Fruit fly (Drosophila melanogaster): ENCODE data around the gene Ir7c.
A peak's percentile ranks its signal among the peaks of the same experiment; 100 is the strongest.

Ir7c gene

dm6 chrX:7874094-7874493 lies at the start of gene Ir7c:
TSS of gene Ir7c (plus strand) at chrX:7874394.
- no peak for TF ChIP-seq mirr (GFP tag; optimal IDR thresholded peaks at IDR 0.05)
- no peak for TF ChIP-seq CG8478 (optimal IDR thresholded peaks at IDR 0.05)
- TF ChIP-seq rib (GFP tag; IDR thresholded peaks at IDR 0.05), result no peak
- no peak for TF ChIP-seq CG17612 (GFP tag; IDR thresholded peaks at IDR 0.05)
- TF ChIP-seq ato (GFP tag; IDR thresholded peaks at IDR 0.05; ENCODE audit: partially characterized antibody), result no peak
- TF ChIP-seq Asciz (GFP tag; optimal IDR thresholded peaks at IDR 0.05), result no peak
- no peak for TF ChIP-seq tna (GFP tag; IDR thresholded peaks at IDR 0.05; ENCODE audit: partially characterized antibody)
- no peak for TF ChIP-seq onecut (GFP tag; IDR thresholded peaks at IDR 0.05)
- TF ChIP-seq pan (optimal IDR thresholded peaks at IDR 0.05), result no peak
- no peak for TF ChIP-seq pan (GFP tag; optimal IDR thresholded peaks at IDR 0.05 in 1 of 2, IDR thresholded peaks at IDR 0.05 in 1 of 2)

- TF ChIP-seq MBD-R2 (GFP tag; IDR thresholded peaks at IDR 0.05), result no peak
- peak; percentile 84 for TF ChIP-seq Deaf1 (tag; optimal IDR thresholded peaks at IDR 0.05)
- TF ChIP-seq Hey (tag; optimal IDR thresholded peaks at IDR 0.05), result peak; percentile 34
- no peak for TF ChIP-seq dysf (GFP tag; IDR thresholded peaks at IDR 0.05)
- peak; percentile 42 for TF ChIP-seq Nf-YB (GFP tag; optimal IDR thresholded peaks at IDR 0.05)
- no peak for TF ChIP-seq Taf1 (GFP tag; IDR thresholded peaks at IDR 0.05)
- TF ChIP-seq E2f1 (GFP tag; IDR thresholded peaks at IDR 0.05), result no peak
- TF ChIP-seq sqz (GFP tag; optimal IDR thresholded peaks at IDR 0.05), result no peak
- TF ChIP-seq Nf-YC (tag; optimal IDR thresholded peaks at IDR 0.05), result peak; percentile 71
- no peak for TF ChIP-seq CG9609 (GFP tag; optimal IDR thresholded peaks at IDR 0.05)
- no peak for TF ChIP-seq Hmx (GFP tag; optimal IDR thresholded peaks at IDR 0.05)
- no peak for TF ChIP-seq CG12104 (GFP tag; optimal IDR thresholded peaks at IDR 0.05)
- TF ChIP-seq Scr (GFP tag; IDR thresholded peaks at IDR 0.05; ENCODE audit: partially characterized antibody), result no peak
- no peak for TF ChIP-seq sens (GFP tag)
- no peak for TF ChIP-seq CG4854 (GFP tag; optimal IDR thresholded peaks at IDR 0.05)
- TF ChIP-seq twi (tag; optimal IDR thresholded peaks at IDR 0.05), result no peak
- no peak for TF ChIP-seq CG10431 (GFP tag; optimal IDR thresholded peaks at IDR 0.05)
- TF ChIP-seq ewg (GFP tag; optimal IDR thresholded peaks at IDR 0.05), result peak; percentile 37
- no peak for TF ChIP-seq CG2712 (tag; optimal IDR thresholded peaks at IDR 0.05)
- no peak for TF ChIP-seq E2f2 (GFP tag; IDR thresholded peaks at IDR 0.05)
- TF ChIP-seq CG8944 (GFP tag; optimal IDR thresholded peaks at IDR 0.05), result no peak
- TF ChIP-seq abd-A (tag; optimal IDR thresholded peaks at IDR 0.05), result peak; percentile 69
- no peak for TF ChIP-seq ATbp (GFP tag; optimal IDR thresholded peaks at IDR 0.05)
- TF ChIP-seq kah (GFP tag; optimal IDR thresholded peaks at IDR 0.05), result no peak
Measured at dm6 chrX:7825310-7825709, 48.9 kb upstream of the Ir7c start.

- TF ChIP-seq Deaf1 (tag; optimal IDR thresholded peaks at IDR 0.05) (peak; percentile 89), ewg (GFP tag; optimal IDR thresholded peaks at IDR 0.05) (peak; percentile 0), trem (tag; optimal IDR thresholded peaks at IDR 0.05) (no peak)
Measured at dm6 chrX:7825897-7826296, 48.3 kb upstream of the Ir7c start, which contains the start of gene CARPA. TSS of gene CARPA (plus strand) at chrX:7826197.

- no peak for TF ChIP-seq D19B (GFP tag; optimal IDR thresholded peaks at IDR 0.05)
- no peak for TF ChIP-seq CG3995 (GFP tag; optimal IDR thresholded peaks at IDR 0.05)
- no peak for TF ChIP-seq pita (GFP tag; optimal IDR thresholded peaks at IDR 0.05)
- TF ChIP-seq toy (GFP tag; IDR thresholded peaks at IDR 0.05), result no peak
- no peak for TF ChIP-seq CG6813 (GFP tag; optimal IDR thresholded peaks at IDR 0.05)
- TF ChIP-seq schlank (tag; optimal IDR thresholded peaks at IDR 0.05), result no peak
- TF ChIP-seq Hand (GFP tag; optimal IDR thresholded peaks at IDR 0.05), result no peak
- TF ChIP-seq vnd (GFP tag; IDR thresholded peaks at IDR 0.05; ENCODE audit: partially characterized antibody), result no peak
- no peak for TF ChIP-seq CG4617 (GFP tag; optimal IDR thresholded peaks at IDR 0.05; ENCODE audit: borderline replicate concordance)
- no peak for TF ChIP-seq nmo (GFP tag; optimal IDR thresholded peaks at IDR 0.05)
- no peak for TF ChIP-seq ewg (GFP tag; optimal IDR thresholded peaks at IDR 0.05)
- no peak for TF ChIP-seq CG7928 (GFP tag; optimal IDR thresholded peaks at IDR 0.05)
- TF ChIP-seq CG1602 (GFP tag; optimal IDR thresholded peaks at IDR 0.05), result no peak
- TF ChIP-seq CG10462 (GFP tag; optimal IDR thresholded peaks at IDR 0.05), result no peak
- TF ChIP-seq CG7745 (tag; optimal IDR thresholded peaks at IDR 0.05), result no peak
Measured at dm6 chrX:7854144-7854543, 20.1 kb upstream of the Ir7c start, which contains the start of gene CG10920. TSS of gene CG10920 (minus strand) at chrX:7854244.

Measured in whole organism, embryonic.